Worm (Caenorhabditis elegans) whole organism, mixed stage, embryonic: Measurements from ENCODE around the gene C47D12.2.

Experiments
- flh-1 ChIP-seq: fragments of 200-800 bp; sonication (Bioruptor generic); optimal IDR thresholded peaks from 2 replicates; lab custom pipeline; 2018; ENCODE audit warnings: mild to moderate bottlenecking, missing genetic modification characterization, moderate library complexity, missing compliant biosample characterization
- mep-1 ChIP-seq: fragments of 150-350 bp; optimal IDR thresholded peaks from 2 replicates; lab custom pipeline; 2017; ENCODE audit warnings: missing biosample characterization, missing genetic modification reagents, missing genetic modification characterization, inconsistent platforms
- snpc-4 ChIP-seq: fragments of 150-350 bp; optimal IDR thresholded peaks from 2 replicates; lab custom pipeline; 2014; ENCODE audit warnings: missing biosample characterization, missing genetic modification characterization
- sptf-1 ChIP-seq: sonication (generic microtip); optimal IDR thresholded peaks from 2 replicates; lab custom pipeline; 2017; ENCODE audit warnings: mild to moderate bottlenecking, missing genetic modification characterization, moderate library complexity, missing compliant biosample characterization
- unc-120 ChIP-seq: sonication (generic microtip); optimal IDR thresholded peaks from 2 replicates; lab custom pipeline; 2017; ENCODE audit warnings: missing genetic modification characterization, missing compliant biosample characterization; ENCODE audit not compliant: poor library complexity, severe bottlenecking

DNA sequence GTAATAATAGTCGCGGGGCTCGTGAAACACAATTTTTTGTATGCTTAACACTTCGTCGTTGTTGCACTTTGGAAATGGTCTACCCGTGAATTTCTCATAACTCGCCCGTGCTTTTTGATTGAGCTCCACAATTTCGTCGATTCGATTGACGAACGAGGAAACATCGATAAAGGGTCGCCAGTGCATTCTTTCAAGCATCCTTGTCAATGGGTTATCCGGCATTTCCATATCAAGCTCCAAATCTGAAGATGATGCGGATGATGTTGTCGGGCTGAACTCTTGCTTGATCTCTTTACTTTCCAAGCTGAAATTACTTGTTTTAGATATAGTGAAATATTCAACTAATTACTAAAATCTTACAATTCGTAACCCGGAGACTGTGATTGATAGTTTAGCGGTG lies 48.2 kb upstream of the C47D12.2 start:
- TF ChIP-seq flh-1 (GFP tag; lab: Kevin White, UChicago): no peak
- no peak for TF ChIP-seq snpc-4 (tag; lab: Kevin White, UChicago)
- no peak for TF ChIP-seq sptf-1 (tag; lab: Kevin White, UChicago)
- TF ChIP-seq unc-120 (tag; lab: Kevin White, UChicago): no peak
- TF ChIP-seq mep-1 (tag; lab: Kevin White, UChicago): no peak
